Fruit fly (Drosophila melanogaster): ENCODE measurements around the gene Eip78C.

Gene Eip78C

DNA sequence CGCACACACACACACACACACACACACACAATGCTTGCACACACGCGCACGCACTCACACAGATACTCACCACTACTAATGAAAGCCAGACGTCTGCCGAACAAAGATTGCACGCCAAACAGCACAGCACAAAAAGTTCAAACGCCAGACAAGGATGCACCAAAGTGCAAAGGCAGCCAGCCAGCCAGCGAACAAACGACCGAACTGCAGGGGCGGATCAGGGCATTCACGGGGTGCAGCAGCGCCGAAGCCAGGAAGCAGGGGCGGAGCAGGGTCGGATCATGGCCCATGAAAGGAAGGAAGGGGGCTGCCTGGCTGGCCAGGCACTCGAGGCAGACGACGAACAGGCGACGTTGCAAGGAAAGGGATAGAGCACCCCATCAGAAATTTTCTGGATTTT, 26.1 kb downstream of the Eip78C start (continued):
- TF ChIP-seq CG4424 (GFP tag; optimal IDR thresholded peaks at IDR 0.05): no peak
- TF ChIP-seq Fer3 (tag; optimal IDR thresholded peaks at IDR 0.05): no peak
- no peak for TF ChIP-seq so (GFP tag; IDR thresholded peaks at IDR 0.05)
- TF ChIP-seq D (optimal IDR thresholded peaks at IDR 0.05): no peak
- TF ChIP-seq D (GFP tag; optimal IDR thresholded peaks at IDR 0.05): no peak
- TF ChIP-seq CG12391 (tag; optimal IDR thresholded peaks at IDR 0.05): no peak
- no peak for TF ChIP-seq tgo (GFP tag; IDR thresholded peaks at IDR 0.05)
- TF ChIP-seq Sry-δ (GFP tag; optimal IDR thresholded peaks at IDR 0.05): no peak
- TF ChIP-seq NK7.1 (GFP tag; optimal IDR thresholded peaks at IDR 0.05): no peak
- TF ChIP-seq YL-1 (GFP tag; optimal IDR thresholded peaks at IDR 0.05): no peak
- TF ChIP-seq Rx (GFP tag; IDR thresholded peaks at IDR 0.05): 0 out of 2 replicates have a peak, but pooled peaks have one; percentile 20
- no peak for TF ChIP-seq rib (GFP tag; IDR thresholded peaks at IDR 0.05)
- peak; percentile 77 for TF ChIP-seq Ets65A (GFP tag)
- no peak for TF ChIP-seq CG13296 (GFP tag; optimal IDR thresholded peaks at IDR 0.05)
- no peak for TF ChIP-seq kay (GFP tag; optimal IDR thresholded peaks at IDR 0.05)
- no peak for TF ChIP-seq Elba2 (GFP tag; optimal IDR thresholded peaks at IDR 0.05)
- TF ChIP-seq CG3407 (GFP tag; optimal IDR thresholded peaks at IDR 0.05): no peak
- peak; percentile 58; the same call in 1 of the 3 replicates for TF ChIP-seq Opbp (GFP tag; IDR thresholded peaks at IDR 0.05; ENCODE audit: partially characterized antibody)
- no peak for TF ChIP-seq ato (GFP tag; IDR thresholded peaks at IDR 0.05; ENCODE audit: partially characterized antibody)
- no peak for TF ChIP-seq unc-4 (GFP tag; IDR thresholded peaks at IDR 0.05; ENCODE audit: partially characterized antibody)

DNA sequence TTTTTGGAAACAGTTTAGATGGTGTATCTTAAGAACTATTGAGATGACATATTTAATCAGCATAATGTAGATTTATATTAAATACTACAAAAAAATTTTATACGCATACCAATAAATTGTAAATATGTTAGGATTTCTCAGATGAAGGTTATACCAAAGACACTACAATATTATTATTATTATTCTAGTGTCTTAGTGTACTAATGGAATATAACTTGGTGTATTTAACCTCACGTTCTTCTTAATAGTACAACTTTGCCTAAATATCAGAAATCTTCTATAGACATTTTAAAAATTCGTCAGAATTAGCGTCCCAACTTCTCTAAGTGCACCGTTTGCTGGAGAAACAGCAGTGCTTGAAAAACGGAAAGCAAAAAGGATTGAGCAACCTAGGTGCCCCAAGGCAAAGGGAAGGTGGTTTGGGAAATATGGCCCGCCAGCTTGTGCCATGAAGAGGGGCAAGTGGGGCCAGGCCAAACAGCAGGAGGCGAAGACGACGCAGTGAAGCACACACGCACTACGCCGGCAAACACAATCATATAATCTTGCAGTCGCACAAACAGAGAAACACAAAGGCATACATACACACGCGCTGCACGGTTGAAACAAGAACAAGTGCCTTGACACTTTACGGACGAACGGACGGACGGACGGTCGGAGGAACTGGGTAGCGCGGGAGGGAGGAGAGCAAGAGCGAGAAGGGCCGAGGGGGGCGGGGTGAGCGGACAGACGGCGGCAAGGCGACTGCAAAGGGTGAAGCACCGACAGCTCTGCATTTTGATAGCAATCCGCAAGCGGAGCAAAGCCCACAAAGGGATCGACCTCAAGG, 26.7 kb downstream of the Eip78C start:
- peak; percentile 96 for TF ChIP-seq crol (GFP tag; IDR thresholded peaks at IDR 0.05)
- no peak for TF ChIP-seq CG30431 (GFP tag; optimal IDR thresholded peaks at IDR 0.05)
- peak; percentile 28 for TF ChIP-seq Hr39 (optimal IDR thresholded peaks at IDR 0.05)
- no peak for TF ChIP-seq pnt (GFP tag; optimal IDR thresholded peaks at IDR 0.05)
- TF ChIP-seq ssp (GFP tag; IDR thresholded peaks at IDR 0.05): no peak
- peak; percentile 12; the same call in 1 of the 2 replicates for TF ChIP-seq bbx (GFP tag; IDR thresholded peaks at IDR 0.05; ENCODE audit: partially characterized antibody)
- TF ChIP-seq rib (GFP tag; IDR thresholded peaks at IDR 0.05): peak; percentile 62; the same call in 1 of the 2 replicates
- 0 out of 3 replicates have a peak, but pooled peaks have one; percentile 15 for TF ChIP-seq CG6791 (GFP tag; IDR thresholded peaks at IDR 0.05; ENCODE audit: partially characterized antibody)
- no peak for TF ChIP-seq CG31388 (GFP tag; optimal IDR thresholded peaks at IDR 0.05)
- TF ChIP-seq Ets65A (GFP tag): peak; percentile 5
- TF ChIP-seq CG8944 (GFP tag; optimal IDR thresholded peaks at IDR 0.05): no peak
- TF ChIP-seq vnd (GFP tag; IDR thresholded peaks at IDR 0.05; ENCODE audit: partially characterized antibody): 0 out of 3 replicates have a peak, but pooled peaks have one; percentile 24
- no peak for TF ChIP-seq CG11085 (GFP tag; IDR thresholded peaks at IDR 0.05)
- no peak for TF ChIP-seq Blimp-1 (GFP tag; optimal IDR thresholded peaks at IDR 0.05)
- TF ChIP-seq HHEX (GFP tag; optimal IDR thresholded peaks at IDR 0.05): peak; percentile 18
- TF ChIP-seq Med (GFP tag): peak; percentile 65
- TF ChIP-seq nerfin-2 (GFP tag; IDR thresholded peaks at IDR 0.05; ENCODE audit: partially characterized antibody): 0 out of 2 replicates have a peak, but pooled peaks have one; percentile 9
- no peak for TF ChIP-seq CG15601 (tag; optimal IDR thresholded peaks at IDR 0.05)
- no peak for TF ChIP-seq CG17361 (GFP tag; IDR thresholded peaks at IDR 0.05)
- no peak for TF ChIP-seq YL-1 (GFP tag; optimal IDR thresholded peaks at IDR 0.05)
- TF ChIP-seq Hr78 (GFP tag; optimal IDR thresholded peaks at IDR 0.05): peak in 1 of 2 experiments; percentile 17
- 0 out of 3 replicates have a peak, but pooled peaks have one; percentile 63 for TF ChIP-seq CG2199 (GFP tag; IDR thresholded peaks at IDR 0.05)
- TF ChIP-seq cg (GFP tag; optimal IDR thresholded peaks at IDR 0.05): peak; percentile 40
- peak; percentile 23 for TF ChIP-seq HLHmδ (GFP tag; optimal IDR thresholded peaks at IDR 0.05)
- no peak for TF ChIP-seq danr (GFP tag; IDR thresholded peaks at IDR 0.05)
- TF ChIP-seq slbo (GFP tag; IDR thresholded peaks at IDR 0.05): 0 out of 2 replicates have a peak, but pooled peaks have one; percentile 17
- TF ChIP-seq CG7357 (GFP tag; IDR thresholded peaks at IDR 0.05): no peak

Measured in whole organism, embryonic.